Worm (Caenorhabditis elegans) whole organism, young adult: ENCODE results near the gene D2023.6.

ENCODE experiments used
- B0035.1 ChIP-seq: sonication (generic microtip); optimal IDR thresholded peaks from 2 replicates; lab custom pipeline; 2016; ENCODE audit warnings: missing genetic modification characterization, mild to moderate bottlenecking, missing compliant biosample characterization, missing genotype, missing genetic modification reagents
- C06A6.2 ChIP-seq: fragments of 200-800 bp; sonication (Bioruptor generic); conservative IDR thresholded peaks from 2 replicates; pipeline ENCODE4 v1.3.6; 2022; ENCODE audit warnings: missing genetic modification characterization, missing compliant biosample characterization
- F39B2.1 ChIP-seq: fragments of 200-800 bp; sonication (Bioruptor generic); IDR thresholded peaks from 2 replicates; pipeline ENCODE4 v1.3.6; 2022; ENCODE audit warnings: missing genetic modification reagents, missing genetic modification characterization, missing compliant biosample characterization
- F49E8.2 ChIP-seq: sonication (generic microtip); optimal IDR thresholded peaks from 3 replicates; lab custom pipeline; 2017; ENCODE audit warnings: missing genetic modification characterization, mild to moderate bottlenecking, missing compliant biosample characterization, antibody characterized with exemption, moderate library complexity; ENCODE audit not compliant: insufficient read depth
- F52B5.7 ChIP-seq: sonication (generic microtip); optimal IDR thresholded peaks from 2 replicates; lab custom pipeline; 2016; ENCODE audit warnings: mild to moderate bottlenecking, missing genetic modification characterization, missing compliant biosample characterization
- K11D2.4 ChIP-seq: fragments of 200-800 bp; sonication (Bioruptor generic); IDR thresholded peaks from 2 replicates; pipeline ENCODE4 v1.3.6; 2022; ENCODE audit warnings: missing genetic modification reagents, missing genetic modification characterization, missing compliant biosample characterization
- T07F8.4 ChIP-seq: sonication (generic microtip); optimal IDR thresholded peaks from 2 replicates; lab custom pipeline; 2016; ENCODE audit warnings: mild to moderate bottlenecking, missing genetic modification characterization, moderate library complexity, missing compliant biosample characterization
- T26A5.8 ChIP-seq: sonication (generic microtip); optimal IDR thresholded peaks from 2 replicates; lab custom pipeline; 2016; ENCODE audit warnings: missing genetic modification characterization, missing compliant biosample characterization
- Y53G8AR.9 ChIP-seq: fragments of 200-800 bp; sonication (Bioruptor generic); conservative IDR thresholded peaks from 2 replicates; pipeline ENCODE4 v1.3.6; 2022; ENCODE audit warnings: missing genetic modification reagents, missing genetic modification characterization, missing compliant biosample characterization
- akir-1 ChIP-seq: fragments of 200-800 bp; sonication (Bioruptor generic); optimal IDR thresholded peaks from 2 replicates; lab custom pipeline; 2018; ENCODE audit warnings: mild to moderate bottlenecking, missing genetic modification characterization, moderate library complexity, missing compliant biosample characterization
- atf-7 ChIP-seq: sonication (generic microtip); optimal IDR thresholded peaks from 2 replicates; lab custom pipeline; 2017; ENCODE audit warnings: mild to moderate bottlenecking, missing genetic modification characterization, missing compliant biosample characterization
- attf-3 ChIP-seq: fragments of 200-800 bp; sonication (Bioruptor generic); conservative IDR thresholded peaks from 2 replicates; pipeline ENCODE4 v1.3.6; 2022; ENCODE audit warnings: missing genetic modification reagents, missing genetic modification characterization, missing compliant biosample characterization
- ccch-3 ChIP-seq: fragments of 200-800 bp; sonication (Bioruptor generic); optimal IDR thresholded peaks from 2 replicates; lab custom pipeline; 2018; ENCODE audit warnings: mild to moderate bottlenecking, missing genetic modification characterization, missing compliant biosample characterization
- ceh-58 ChIP-seq: fragments of 200-800 bp; sonication (Bioruptor generic); IDR thresholded peaks from 2 replicates; pipeline ENCODE4 v1.3.6; 2022; ENCODE audit warnings: missing genetic modification characterization, missing compliant biosample characterization
- ceh-91 ChIP-seq: fragments of 200-800 bp; sonication (Bioruptor generic); IDR thresholded peaks from 2 replicates; pipeline ENCODE4 v1.3.6; 2022; ENCODE audit warnings: missing genetic modification reagents, missing genetic modification characterization, missing compliant biosample characterization
- dox-1 ChIP-seq: fragments of 200-800 bp; sonication (Bioruptor generic); IDR thresholded peaks from 2 replicates; pipeline ENCODE4 v1.3.6; 2022; ENCODE audit warnings: missing genetic modification reagents, missing genetic modification characterization, missing compliant biosample characterization
- dpff-1 ChIP-seq: sonication (generic microtip); optimal IDR thresholded peaks from 2 replicates; lab custom pipeline; 2017; ENCODE audit warnings: mild to moderate bottlenecking, missing genetic modification characterization, missing compliant biosample characterization
- egl-18 ChIP-seq: fragments of 200-800 bp; sonication (Bioruptor generic); IDR thresholded peaks from 2 replicates; pipeline ENCODE4 v1.3.6; 2022; ENCODE audit warnings: missing genetic modification reagents, missing genetic modification characterization, missing compliant biosample characterization
- egrh-3 ChIP-seq: fragments of 200-800 bp; sonication (Bioruptor generic); IDR thresholded peaks from 2 replicates; pipeline ENCODE4 v1.3.6; 2022; ENCODE audit warnings: missing genetic modification reagents, missing genetic modification characterization, missing compliant biosample characterization
- hlh-26 ChIP-seq: fragments of 200-800 bp; sonication (Bioruptor generic); conservative IDR thresholded peaks from 2 replicates; pipeline ENCODE4 v1.3.6; 2022; ENCODE audit warnings: missing genetic modification reagents, missing genetic modification characterization, missing compliant biosample characterization
- hmg-1.2 ChIP-seq: fragments of 200-800 bp; sonication (Bioruptor generic); IDR thresholded peaks from 2 replicates; pipeline ENCODE4 v1.3.6; 2022; ENCODE audit warnings: missing genetic modification reagents, missing genetic modification characterization, missing compliant biosample characterization
- hmg-20 ChIP-seq: fragments of 200-800 bp; sonication (Bioruptor generic); IDR thresholded peaks from 2 replicates; pipeline ENCODE4 v1.3.6; 2022; ENCODE audit warnings: missing genetic modification reagents, missing genetic modification characterization, missing compliant biosample characterization
- lag-1 ChIP-seq: fragments of 200-800 bp; sonication (Bioruptor generic); IDR thresholded peaks from 2 replicates; pipeline ENCODE4 v1.3.6; 2022; ENCODE audit warnings: missing genetic modification reagents, missing genetic modification characterization, missing compliant biosample characterization
- let-526 ChIP-seq: fragments of 200-800 bp; sonication (Bioruptor generic); IDR thresholded peaks from 2 replicates; pipeline ENCODE4 v1.3.6; 2022; ENCODE audit warnings: missing genetic modification reagents, missing genetic modification characterization, missing compliant biosample characterization
- lin-26 ChIP-seq: fragments of 200-800 bp; sonication (Bioruptor generic); IDR thresholded peaks from 2 replicates; pipeline ENCODE4 v1.3.6; 2022; ENCODE audit warnings: missing genetic modification reagents, missing genetic modification characterization, missing compliant biosample characterization
- lin-40 ChIP-seq: sonication (generic microtip); optimal IDR thresholded peaks from 2 replicates; lab custom pipeline; 2016; ENCODE audit warnings: missing genetic modification characterization, mild to moderate bottlenecking, missing compliant biosample characterization, missing genotype, missing genetic modification reagents
- lin-54 ChIP-seq: fragments of 200-800 bp; sonication (Bioruptor generic); optimal IDR thresholded peaks from 2 replicates; lab custom pipeline; 2018; ENCODE audit warnings: mild to moderate bottlenecking, missing genetic modification characterization, missing compliant biosample characterization
- madf-8 ChIP-seq: fragments of 200-800 bp; sonication (Bioruptor generic); conservative IDR thresholded peaks from 2 replicates; pipeline ENCODE4 v1.3.6; 2022; ENCODE audit warnings: missing genetic modification reagents, missing genetic modification characterization, missing compliant biosample characterization
- nfya-1 ChIP-seq: sonication (generic microtip); optimal IDR thresholded peaks from 2 replicates; lab custom pipeline; 2017; ENCODE audit warnings: antibody characterized with exemption, missing compliant biosample characterization, missing genetic modification characterization, borderline replicate concordance; ENCODE audit not compliant: insufficient read depth
- nhr-120 ChIP-seq: fragments of 200-800 bp; sonication (Bioruptor generic); IDR thresholded peaks from 2 replicates; pipeline ENCODE4 v1.3.6; 2022; ENCODE audit warnings: missing genetic modification characterization, missing compliant biosample characterization
- nhr-80 ChIP-seq: sonication (generic microtip); optimal IDR thresholded peaks from 2 replicates; lab custom pipeline; 2016; ENCODE audit warnings: missing genetic modification characterization, missing compliant biosample characterization
- nhr-90 ChIP-seq: sonication (generic microtip); optimal IDR thresholded peaks from 2 replicates; lab custom pipeline; 2016; ENCODE audit warnings: missing genotype, mild to moderate bottlenecking, missing genetic modification characterization, missing compliant biosample characterization
- pbrm-1 ChIP-seq: fragments of 200-800 bp; sonication (Bioruptor generic); IDR thresholded peaks from 2 replicates; pipeline ENCODE4 v1.3.6; 2022; ENCODE audit warnings: missing genetic modification reagents, missing genetic modification characterization, missing compliant biosample characterization
- pha-4 ChIP-seq: fragments of 150-350 bp; sonication (generic microtip); optimal IDR thresholded peaks from 2 replicates; lab custom pipeline; 2014; ENCODE audit warnings: missing biosample characterization, missing genetic modification reagents, missing genetic modification characterization
- repo-1 ChIP-seq: sonication (generic microtip); optimal IDR thresholded peaks from 2 replicates; lab custom pipeline; 2017; ENCODE audit warnings: mild to moderate bottlenecking, missing genetic modification characterization, missing compliant biosample characterization
- sdz-38 ChIP-seq: sonication (generic microtip); optimal IDR thresholded peaks from 2 replicates; lab custom pipeline; 2016; ENCODE audit warnings: missing genotype, missing genetic modification characterization, missing compliant biosample characterization
- snpc-1.1 ChIP-seq: sonication (generic microtip); optimal IDR thresholded peaks from 2 replicates; lab custom pipeline; 2017; ENCODE audit warnings: missing genetic modification characterization, mild to moderate bottlenecking, missing compliant biosample characterization, antibody characterized with exemption, moderate library complexity, missing genotype, missing genetic modification reagents; ENCODE audit not compliant: insufficient read depth
- snpc-1.3 ChIP-seq: sonication (generic microtip); optimal IDR thresholded peaks from 2 replicates; lab custom pipeline; 2017; ENCODE audit warnings: missing genetic modification characterization, mild to moderate bottlenecking, missing compliant biosample characterization, antibody characterized with exemption, moderate library complexity, missing genotype, missing genetic modification reagents; ENCODE audit not compliant: insufficient read depth
- snpc-4 ChIP-seq, 5 experiments: fragments of 150-350 bp in 1 of 5; sonication (generic microtip) in 4 of 5; optimal IDR thresholded peaks; 2 replicates each; lab custom pipeline; 2014 to 2018; ENCODE audit warnings: missing genetic modification characterization in 5 of 5, missing biosample characterization in 3 of 5, antibody characterized with exemption in 2 of 5, mild to moderate bottlenecking in 2 of 5, missing compliant biosample characterization in 2 of 5, missing genotype in 2 of 5, moderate library complexity in 2 of 5, missing genetic modification reagents in 1 of 5
- tbp1 ChIP-seq: fragments of 200-800 bp; sonication (Bioruptor generic); optimal IDR thresholded peaks from 2 replicates; lab custom pipeline; 2018; ENCODE audit warnings: mild to moderate bottlenecking, missing genetic modification characterization, missing compliant biosample characterization
- tbx-9 ChIP-seq: sonication (generic microtip); optimal IDR thresholded peaks from 2 replicates; lab custom pipeline; 2016; ENCODE audit warnings: borderline replicate concordance, missing genetic modification characterization, inconsistent platforms, missing compliant biosample characterization
- tlf-1 ChIP-seq: fragments of 200-800 bp; sonication (Bioruptor generic); optimal IDR thresholded peaks from 2 replicates; lab custom pipeline; 2018; ENCODE audit warnings: mild to moderate bottlenecking, missing genetic modification characterization, missing compliant biosample characterization
- zfh-2 ChIP-seq: fragments of 200-800 bp; sonication (Bioruptor generic); conservative IDR thresholded peaks from 2 replicates; pipeline ENCODE4 v1.3.6; 2022; ENCODE audit warnings: missing genetic modification reagents, missing genetic modification characterization, missing compliant biosample characterization
- zim-3 ChIP-seq: sonication (generic microtip); optimal IDR thresholded peaks from 2 replicates; lab custom pipeline; 2017; ENCODE audit warnings: mild to moderate bottlenecking, missing genetic modification characterization, moderate library complexity, missing compliant biosample characterization
- ztf-18 ChIP-seq: sonication (generic microtip); optimal IDR thresholded peaks from 2 replicates; lab custom pipeline; 2016; ENCODE audit warnings: missing genotype, mild to moderate bottlenecking, missing genetic modification characterization, missing compliant biosample characterization
- ztf-22 ChIP-seq: fragments of 200-800 bp; sonication (Bioruptor generic); optimal IDR thresholded peaks from 2 replicates; lab custom pipeline; 2018; ENCODE audit warnings: mild to moderate bottlenecking, missing genetic modification characterization, moderate library complexity, missing compliant biosample characterization
- ztf-6 ChIP-seq: fragments of 200-800 bp; sonication (Bioruptor generic); IDR thresholded peaks from 2 replicates; pipeline ENCODE4 v1.3.6; 2022; ENCODE audit warnings: missing genetic modification reagents, missing genetic modification characterization, missing compliant biosample characterization

The D2023.6 gene

DNA sequence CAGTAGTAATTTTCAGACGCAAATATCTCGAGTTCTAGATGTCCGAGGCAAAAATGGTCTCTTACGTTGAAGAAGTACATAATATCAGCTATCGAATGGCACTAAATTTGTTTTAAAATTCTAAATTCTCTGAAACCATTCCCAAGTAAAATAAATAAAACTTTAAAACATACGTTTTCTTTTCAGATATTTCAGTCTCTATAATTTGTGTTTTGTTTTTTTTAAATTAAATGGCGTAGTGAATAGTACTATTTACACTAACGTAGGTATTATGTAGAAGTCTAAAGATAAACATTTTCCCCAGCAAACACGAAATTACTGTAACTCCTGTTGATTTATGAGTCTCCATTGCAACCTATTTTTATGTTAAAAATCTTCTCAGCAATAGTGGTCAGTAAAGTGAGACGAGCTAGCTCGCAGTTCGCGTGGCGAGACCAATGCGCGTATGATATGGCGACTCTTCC, 9.9 kb upstream of the D2023.6 start:
- no peak for TF ChIP-seq attf-3
- TF ChIP-seq ccch-3 (GFP tag; lab: Kevin White, UChicago) = no peak
- TF ChIP-seq hlh-26 (GFP tag; lab: Robert Waterston, UW) = no peak
- TF ChIP-seq T07F8.4 (tag; lab: Kevin White, UChicago) = no peak
- no peak for TF ChIP-seq zfh-2
- peak; percentile 15; the same call in 1 of the 2 replicates for TF ChIP-seq hmg-1.2 (GFP tag; lab: Robert Waterston, UW)
- no peak for TF ChIP-seq ceh-91 (GFP tag; lab: Robert Waterston, UW)
- no peak for TF ChIP-seq F39B2.1
- TF ChIP-seq nhr-90 (tag; lab: Kevin White, UChicago) = no peak
- TF ChIP-seq akir-1 (GFP tag; lab: Kevin White, UChicago) = no peak
- no peak for TF ChIP-seq dpff-1
- no peak for TF ChIP-seq sdz-38 (tag; lab: Kevin White, UChicago)
- no peak for TF ChIP-seq B0035.1 (tag; lab: Kevin White, UChicago)
- TF ChIP-seq ceh-58 (GFP tag; lab: Robert Waterston, UW) = 0 out of 2 replicates have a peak, but pooled peaks have one; percentile 64
- no peak for TF ChIP-seq snpc-1.3 (tag; lab: Kevin White, UChicago)
- TF ChIP-seq ztf-6 (GFP tag; lab: Robert Waterston, UW) = no peak
- TF ChIP-seq K11D2.4 (GFP tag; lab: Robert Waterston, UW) = 0 out of 2 replicates have a peak, but pooled peaks have one; percentile 51
- no peak for TF ChIP-seq madf-8 (GFP tag; lab: Robert Waterston, UW)
- TF ChIP-seq snpc-1.1 (tag; lab: Kevin White, UChicago) = no peak
- no peak for TF ChIP-seq let-526 (GFP tag; lab: Robert Waterston, UW)
- TF ChIP-seq nhr-120 (GFP tag; lab: Robert Waterston, UW) = no peak
- no peak for TF ChIP-seq egrh-3
- peak; percentile 16; the same call in 1 of the 2 replicates for TF ChIP-seq C06A6.2 (GFP tag; lab: Robert Waterston, UW)
- TF ChIP-seq pbrm-1 (GFP tag; lab: Robert Waterston, UW) = peak; percentile 66; the same call in 1 of the 2 replicates
- TF ChIP-seq egl-18 (GFP tag; lab: Robert Waterston, UW) = no peak
- TF ChIP-seq atf-7 = no peak
- TF ChIP-seq lin-26 (GFP tag; lab: Robert Waterston, UW) = peak; percentile 69; the same call in 1 of the 2 replicates
- no peak for TF ChIP-seq F49E8.2 (tag; lab: Kevin White, UChicago)
- no peak for TF ChIP-seq pha-4 (tag; lab: Kevin White, UChicago)
- peak; percentile 91 for TF ChIP-seq Y53G8AR.9 (GFP tag; lab: Robert Waterston, UW)
- TF ChIP-seq nhr-80 (tag; lab: Kevin White, UChicago) = no peak
- TF ChIP-seq snpc-4 (GFP tag; optimal IDR thresholded peaks at IDR 0.05; lab: Kevin White, UChicago) = no peak
- no peak for TF ChIP-seq snpc-4 (tag; optimal IDR thresholded peaks at IDR 0.05; lab: Kevin White, UChicago)
- TF ChIP-seq hmg-20 (GFP tag; lab: Robert Waterston, UW) = no peak; the same call in 1 of the 2 replicates
- TF ChIP-seq lin-54 = no peak
- TF ChIP-seq ztf-22 (GFP tag; lab: Kevin White, UChicago) = no peak
- TF ChIP-seq nfya-1 (tag; lab: Kevin White, UChicago) = no peak
- no peak for TF ChIP-seq lag-1 (GFP tag; lab: Robert Waterston, UW)
- TF ChIP-seq F52B5.7 = no peak
- TF ChIP-seq tbp1 (GFP tag; lab: Kevin White, UChicago) = no peak
- peak; percentile 31; the same call in 1 of the 2 replicates for TF ChIP-seq dox-1
- no peak for TF ChIP-seq zim-3
- TF ChIP-seq repo-1 (tag; lab: Kevin White, UChicago) = peak; percentile 82
- peak; percentile 55 for TF ChIP-seq tlf-1
- no peak for TF ChIP-seq tbx-9 (tag; lab: Kevin White, UChicago)
- TF ChIP-seq T26A5.8 (tag; lab: Kevin White, UChicago) = no peak
- TF ChIP-seq lin-40 = no peak
- TF ChIP-seq ztf-18 (tag; lab: Kevin White, UChicago) = no peak
